Worm (Caenorhabditis elegans) whole organism, young adult: ENCODE results near the gene Y32G9A.5.

Experiments used
- B0336.3 ChIP-seq: fragments of 200-800 bp; sonication (Bioruptor generic); IDR thresholded peaks from 2 replicates; pipeline ENCODE4 v1.3.6; 2022; ENCODE audit warnings: missing genetic modification characterization, missing compliant biosample characterization
- F39B2.1 ChIP-seq: fragments of 200-800 bp; sonication (Bioruptor generic); IDR thresholded peaks from 2 replicates; pipeline ENCODE4 v1.3.6; 2022; ENCODE audit warnings: missing genetic modification reagents, missing genetic modification characterization, missing compliant biosample characterization
- F55B11.4 ChIP-seq: sonication (generic microtip); optimal IDR thresholded peaks from 2 replicates; lab custom pipeline; 2016; ENCODE audit warnings: missing compliant biosample characterization, missing genetic modification characterization, borderline replicate concordance; ENCODE audit not compliant: insufficient read depth
- F57A8.1 ChIP-seq: fragments of 200-800 bp; sonication (Bioruptor generic); optimal IDR thresholded peaks from 2 replicates; lab custom pipeline; 2018; ENCODE audit warnings: mild to moderate bottlenecking, missing genetic modification characterization, moderate library complexity, missing compliant biosample characterization
- T07F8.4 ChIP-seq: sonication (generic microtip); optimal IDR thresholded peaks from 2 replicates; lab custom pipeline; 2016; ENCODE audit warnings: mild to moderate bottlenecking, missing genetic modification characterization, moderate library complexity, missing compliant biosample characterization
- Y53F4B.3 ChIP-seq: fragments of 200-800 bp; sonication (Bioruptor generic); IDR thresholded peaks from 2 replicates; pipeline ENCODE4 v1.3.6; 2022; ENCODE audit warnings: missing genetic modification reagents, missing genetic modification characterization, missing compliant biosample characterization
- Y53G8AR.9 ChIP-seq: fragments of 200-800 bp; sonication (Bioruptor generic); conservative IDR thresholded peaks from 2 replicates; pipeline ENCODE4 v1.3.6; 2022; ENCODE audit warnings: missing genetic modification reagents, missing genetic modification characterization, missing compliant biosample characterization
- Y67H2A.10 ChIP-seq: fragments of 200-800 bp; sonication (Bioruptor generic); conservative IDR thresholded peaks from 2 replicates; pipeline ENCODE4 v1.3.6; 2022; ENCODE audit warnings: missing genetic modification reagents, missing genetic modification characterization, missing compliant biosample characterization
- Y95B8A.8 ChIP-seq: fragments of 200-800 bp; sonication (Bioruptor generic); IDR thresholded peaks from 2 replicates; pipeline ENCODE4 v1.3.6; 2022; ENCODE audit warnings: missing genetic modification reagents, missing genetic modification characterization, missing compliant biosample characterization
- aptf-3 ChIP-seq: fragments of 200-800 bp; sonication (Bioruptor generic); IDR thresholded peaks from 2 replicates; pipeline ENCODE4 v1.3.6; 2022; ENCODE audit warnings: missing genetic modification characterization, missing compliant biosample characterization
- cebp-1 ChIP-seq, 2 experiments: fragments of 200-800 bp in 1 of 2; sonication (Bioruptor generic) in 1 of 2; sonication (generic microtip) in 1 of 2; IDR thresholded peaks in 1 of 2; optimal IDR thresholded peaks in 1 of 2; 2 replicates each; pipeline versions ENCODE4 v1.3.6 to Lab custom; 2017 to 2022; ENCODE audit warnings: missing compliant biosample characterization in 2 of 2, missing genetic modification characterization in 2 of 2, mild to moderate bottlenecking in 1 of 2, missing genetic modification reagents in 1 of 2, moderate library complexity in 1 of 2
- ceh-100 ChIP-seq: fragments of 200-800 bp; sonication (Bioruptor generic); IDR thresholded peaks from 2 replicates; pipeline ENCODE4 v1.3.6; 2022; ENCODE audit warnings: missing genetic modification reagents, missing genetic modification characterization, missing compliant biosample characterization
- ceh-27 ChIP-seq: fragments of 200-800 bp; sonication (Bioruptor generic); optimal IDR thresholded peaks from 2 replicates; lab custom pipeline; 2018; ENCODE audit warnings: mild to moderate bottlenecking, missing genetic modification characterization, moderate library complexity, missing compliant biosample characterization
- ceh-58 ChIP-seq: fragments of 200-800 bp; sonication (Bioruptor generic); IDR thresholded peaks from 2 replicates; pipeline ENCODE4 v1.3.6; 2022; ENCODE audit warnings: missing genetic modification characterization, missing compliant biosample characterization
- ceh-91 ChIP-seq: fragments of 200-800 bp; sonication (Bioruptor generic); IDR thresholded peaks from 2 replicates; pipeline ENCODE4 v1.3.6; 2022; ENCODE audit warnings: missing genetic modification reagents, missing genetic modification characterization, missing compliant biosample characterization
- dox-1 ChIP-seq: fragments of 200-800 bp; sonication (Bioruptor generic); IDR thresholded peaks from 2 replicates; pipeline ENCODE4 v1.3.6; 2022; ENCODE audit warnings: missing genetic modification reagents, missing genetic modification characterization, missing compliant biosample characterization
- dpff-1 ChIP-seq: sonication (generic microtip); optimal IDR thresholded peaks from 2 replicates; lab custom pipeline; 2017; ENCODE audit warnings: mild to moderate bottlenecking, missing genetic modification characterization, missing compliant biosample characterization
- dpl-1 ChIP-seq: fragments of 150-350 bp; optimal IDR thresholded peaks from 2 replicates; lab custom pipeline; 2014; ENCODE audit warnings: missing biosample characterization, missing genetic modification reagents, missing genetic modification characterization
- efl-1 ChIP-seq: fragments of 150-350 bp; optimal IDR thresholded peaks from 2 replicates; lab custom pipeline; 2014; ENCODE audit warnings: missing biosample characterization, missing genetic modification reagents, missing genetic modification characterization
- egl-18 ChIP-seq: fragments of 200-800 bp; sonication (Bioruptor generic); IDR thresholded peaks from 2 replicates; pipeline ENCODE4 v1.3.6; 2022; ENCODE audit warnings: missing genetic modification reagents, missing genetic modification characterization, missing compliant biosample characterization
- egl-44 ChIP-seq: fragments of 200-800 bp; sonication (Bioruptor generic); IDR thresholded peaks from 2 replicates; pipeline ENCODE4 v1.3.6; 2022; ENCODE audit warnings: missing genetic modification reagents, missing genetic modification characterization, missing compliant biosample characterization
- fkh-3 ChIP-seq: sonication (generic microtip); optimal IDR thresholded peaks from 2 replicates; lab custom pipeline; 2016; ENCODE audit warnings: mild to moderate bottlenecking, missing genetic modification characterization, missing compliant biosample characterization
- hlh-12 ChIP-seq: sonication (generic microtip); optimal IDR thresholded peaks from 2 replicates; lab custom pipeline; 2016; ENCODE audit warnings: missing genetic modification characterization, missing compliant biosample characterization
- hrde-1 ChIP-seq: sonication (generic microtip); optimal IDR thresholded peaks from 2 replicates; lab custom pipeline; 2016; ENCODE audit warnings: missing genetic modification characterization, mild to moderate bottlenecking, missing compliant biosample characterization, moderate library complexity, missing genotype, missing genetic modification reagents, borderline replicate concordance
- hsf-1 ChIP-seq: fragments of 200-800 bp; sonication (Bioruptor generic); IDR thresholded peaks from 2 replicates; pipeline ENCODE4 v1.3.6; 2022; ENCODE audit warnings: missing genetic modification reagents, missing genetic modification characterization, missing compliant biosample characterization
- let-526 ChIP-seq: fragments of 200-800 bp; sonication (Bioruptor generic); IDR thresholded peaks from 2 replicates; pipeline ENCODE4 v1.3.6; 2022; ENCODE audit warnings: missing genetic modification reagents, missing genetic modification characterization, missing compliant biosample characterization
- lin-40 ChIP-seq: sonication (generic microtip); optimal IDR thresholded peaks from 2 replicates; lab custom pipeline; 2016; ENCODE audit warnings: missing genetic modification characterization, mild to moderate bottlenecking, missing compliant biosample characterization, missing genotype, missing genetic modification reagents
- lir-1 ChIP-seq: fragments of 200-800 bp; sonication (Bioruptor generic); conservative IDR thresholded peaks from 2 replicates; pipeline ENCODE4 v1.3.6; 2022; ENCODE audit warnings: missing genetic modification reagents, missing genetic modification characterization, missing compliant biosample characterization
- lsl-1 ChIP-seq: fragments of 200-800 bp; sonication (Bioruptor generic); optimal IDR thresholded peaks from 2 replicates; lab custom pipeline; 2018; ENCODE audit warnings: mild to moderate bottlenecking, missing genetic modification characterization, moderate library complexity, missing compliant biosample characterization
- madf-3 ChIP-seq: fragments of 200-800 bp; sonication (Bioruptor generic); IDR thresholded peaks from 2 replicates; pipeline ENCODE4 v1.3.6; 2022; ENCODE audit warnings: missing genetic modification reagents, missing genetic modification characterization, missing compliant biosample characterization
- madf-8 ChIP-seq: fragments of 200-800 bp; sonication (Bioruptor generic); conservative IDR thresholded peaks from 2 replicates; pipeline ENCODE4 v1.3.6; 2022; ENCODE audit warnings: missing genetic modification reagents, missing genetic modification characterization, missing compliant biosample characterization
- mes-4 ChIP-seq: sonication (generic microtip); optimal IDR thresholded peaks from 2 replicates; lab custom pipeline; 2016; ENCODE audit warnings: missing genotype, missing genetic modification characterization, missing compliant biosample characterization
- nfya-1 ChIP-seq: sonication (generic microtip); optimal IDR thresholded peaks from 2 replicates; lab custom pipeline; 2017; ENCODE audit warnings: antibody characterized with exemption, missing compliant biosample characterization, missing genetic modification characterization, borderline replicate concordance; ENCODE audit not compliant: insufficient read depth
- nfya-2 ChIP-seq: fragments of 200-800 bp; sonication (Bioruptor generic); IDR thresholded peaks from 2 replicates; pipeline ENCODE4 v1.3.6; 2022; ENCODE audit warnings: missing genetic modification reagents, missing genetic modification characterization, missing compliant biosample characterization
- nhr-179 ChIP-seq: sonication (generic microtip); optimal IDR thresholded peaks from 2 replicates; lab custom pipeline; 2016; ENCODE audit warnings: mild to moderate bottlenecking, missing genetic modification characterization, missing compliant biosample characterization
- rcor-1 ChIP-seq: fragments of 200-800 bp; sonication (Bioruptor generic); IDR thresholded peaks from 2 replicates; pipeline ENCODE4 v1.3.6; 2022; ENCODE audit warnings: missing genetic modification reagents, missing genetic modification characterization, missing compliant biosample characterization
- rec-8 ChIP-seq, 2 experiments: sonication (generic microtip); optimal IDR thresholded peaks; 2 replicates each; lab custom pipeline; 2016; ENCODE audit warnings: mild to moderate bottlenecking in 2 of 2, missing genetic modification characterization in 2 of 2, missing genetic modification reagents in 2 of 2, missing genotype in 2 of 2, missing biosample characterization in 1 of 2, missing compliant biosample characterization in 1 of 2, moderate library complexity in 1 of 2
- sea-2 ChIP-seq: fragments of 200-800 bp; sonication (Bioruptor generic); IDR thresholded peaks from 2 replicates; pipeline ENCODE4 v1.3.6; 2022; ENCODE audit warnings: missing genetic modification characterization, missing compliant biosample characterization
- snpc-1.1 ChIP-seq: sonication (generic microtip); optimal IDR thresholded peaks from 2 replicates; lab custom pipeline; 2017; ENCODE audit warnings: missing genetic modification characterization, mild to moderate bottlenecking, missing compliant biosample characterization, antibody characterized with exemption, moderate library complexity, missing genotype, missing genetic modification reagents; ENCODE audit not compliant: insufficient read depth
- snpc-1.3 ChIP-seq: sonication (generic microtip); optimal IDR thresholded peaks from 2 replicates; lab custom pipeline; 2017; ENCODE audit warnings: missing genetic modification characterization, mild to moderate bottlenecking, missing compliant biosample characterization, antibody characterized with exemption, moderate library complexity, missing genotype, missing genetic modification reagents; ENCODE audit not compliant: insufficient read depth
- sptf-2 ChIP-seq: fragments of 200-800 bp; sonication (Bioruptor generic); optimal IDR thresholded peaks from 2 replicates; lab custom pipeline; 2018; ENCODE audit warnings: mild to moderate bottlenecking, missing genetic modification characterization, missing compliant biosample characterization
- tbx-9 ChIP-seq: sonication (generic microtip); optimal IDR thresholded peaks from 2 replicates; lab custom pipeline; 2016; ENCODE audit warnings: borderline replicate concordance, missing genetic modification characterization, inconsistent platforms, missing compliant biosample characterization
- xnd-1 ChIP-seq: sonication (generic microtip); optimal IDR thresholded peaks from 2 replicates; lab custom pipeline; 2016; ENCODE audit warnings: missing genotype, missing genetic modification reagents, missing genetic modification characterization, missing compliant biosample characterization
- zim-3 ChIP-seq: sonication (generic microtip); optimal IDR thresholded peaks from 2 replicates; lab custom pipeline; 2017; ENCODE audit warnings: mild to moderate bottlenecking, missing genetic modification characterization, moderate library complexity, missing compliant biosample characterization
- ztf-28 ChIP-seq: fragments of 200-800 bp; sonication (Bioruptor generic); IDR thresholded peaks from 2 replicates; pipeline ENCODE4 v1.3.6; 2022; ENCODE audit warnings: missing genetic modification reagents, missing genetic modification characterization, missing compliant biosample characterization

Y32G9A.5 gene

ce11 chrV:1868596-1869263, 38.7 kb upstream of the Y32G9A.5 start, which contains the start of gene knl-3 (continued):
- TF ChIP-seq lin-40 (tag; lab: Kevin White, UChicago): peak; percentile 89
- TF ChIP-seq Y95B8A.8: peak; percentile 90
- no peak for TF ChIP-seq sea-2 (GFP tag; lab: Robert Waterston, UW)
- no peak for TF ChIP-seq sptf-2 (GFP tag; lab: Kevin White, UChicago)
- TF ChIP-seq nfya-1: no peak
- no peak for TF ChIP-seq rec-8 (tag; optimal IDR thresholded peaks at IDR 0.05; lab: Kevin White, UChicago)
- peak; percentile 87 for TF ChIP-seq lir-1 (GFP tag; lab: Robert Waterston, UW)
- TF ChIP-seq hrde-1 (tag; lab: Kevin White, UChicago): peak; percentile 34
- peak; percentile 95 for TF ChIP-seq rcor-1 (GFP tag; lab: Robert Waterston, UW)
- TF ChIP-seq ceh-100: peak; percentile 89
- TF ChIP-seq ceh-27: peak; percentile 78
- TF ChIP-seq egl-44 (GFP tag; lab: Robert Waterston, UW): peak; percentile 79; the same call in 1 of the 2 replicates
- TF ChIP-seq fkh-3: no peak
- 0 out of 2 replicates have a peak, but pooled peaks have one; percentile 47 for TF ChIP-seq aptf-3 (GFP tag; lab: Robert Waterston, UW)
- no peak for TF ChIP-seq nhr-179 (tag; lab: Kevin White, UChicago)
- TF ChIP-seq efl-1: peak; percentile 96
- TF ChIP-seq zim-3 (tag; lab: Kevin White, UChicago): no peak
- TF ChIP-seq F55B11.4: no peak
- peak; percentile 97 for TF ChIP-seq B0336.3 (GFP tag; lab: Robert Waterston, UW)
- TF ChIP-seq xnd-1 (tag; lab: Kevin White, UChicago): peak; percentile 89
- peak; percentile 91 for TF ChIP-seq madf-8 (GFP tag; lab: Robert Waterston, UW)
- 0 out of 2 replicates have a peak, but pooled peaks have one; percentile 47 for TF ChIP-seq F39B2.1
- TF ChIP-seq let-526 (GFP tag; lab: Robert Waterston, UW): peak; percentile 41; the same call in 1 of the 2 replicates
- peak; percentile 85 for TF ChIP-seq lsl-1 (GFP tag; lab: Kevin White, UChicago)
- peak; percentile 97 for TF ChIP-seq madf-3 (GFP tag; lab: Robert Waterston, UW)
- no peak for TF ChIP-seq Y53F4B.3 (GFP tag; lab: Robert Waterston, UW)
- TF ChIP-seq dox-1: peak; percentile 97
- no peak for TF ChIP-seq hlh-12
- TF ChIP-seq nfya-2 (GFP tag; lab: Robert Waterston, UW): no peak
- TF ChIP-seq ceh-58: no peak
- TF ChIP-seq ztf-28: peak; percentile 83
- peak; percentile 96 for TF ChIP-seq Y53G8AR.9 (GFP tag; lab: Robert Waterston, UW)

ce11 chrV:1869682-1870081, 37.8 kb upstream of the Y32G9A.5 start, which contains the start of gene T10B5.3:
T10B5.3 (minus strand) TSS chrV:1869782.
- no peak for TF ChIP-seq tbx-9
- TF ChIP-seq Y67H2A.10: no peak
- no peak for TF ChIP-seq xnd-1 (tag; lab: Kevin White, UChicago)
- TF ChIP-seq, all 124 proteins: peak for 0

ce11 chrV:1870515-1870940, 36.9 kb upstream of the Y32G9A.5 start:
- TF ChIP-seq snpc-1.3 (tag; lab: Kevin White, UChicago) (no peak), ceh-91 (GFP tag; lab: Robert Waterston, UW) (peak; percentile 78), egl-18 (GFP tag; lab: Robert Waterston, UW) (no peak), hsf-1 (GFP tag; lab: Robert Waterston, UW) (peak; percentile 59; the same call in 1 of the 2 replicates), nhr-179 (tag; lab: Kevin White, UChicago) (no peak), sea-2 (GFP tag; lab: Robert Waterston, UW) (no peak), dpl-1 (GFP tag; lab: Kevin White, UChicago) (peak; percentile 27), T07F8.4 (no peak), F57A8.1 (GFP tag; lab: Kevin White, UChicago) (no peak), dpff-1 (tag; lab: Kevin White, UChicago) (no peak), cebp-1 (GFP tag; IDR thresholded peaks at IDR 0.05; lab: Robert Waterston, UW) (no peak), cebp-1 (tag; optimal IDR thresholded peaks at IDR 0.05; lab: Kevin White, UChicago) (no peak), efl-1 (peak; percentile 51), B0336.3 (GFP tag; lab: Robert Waterston, UW) (peak; percentile 65), mes-4 (tag; lab: Kevin White, UChicago) (no peak), snpc-1.1 (tag; lab: Kevin White, UChicago) (no peak)
